Worm (Caenorhabditis elegans) whole organism, L4 larva: ENCODE measurements around the gene F59E12.8.

Experiments
- F49E8.2 ChIP-seq: sonication (generic microtip); optimal IDR thresholded peaks from 2 replicates; lab custom pipeline; 2016; ENCODE audit warnings: missing compliant biosample characterization, mild to moderate bottlenecking, missing genetic modification characterization, borderline replicate concordance
- T20F7.1 ChIP-seq: fragments of 200-800 bp; sonication (Bioruptor generic); optimal IDR thresholded peaks from 2 replicates; lab custom pipeline; 2018; ENCODE audit warnings: mild to moderate bottlenecking, missing genetic modification characterization, missing compliant biosample characterization
- Y105C5A.15 ChIP-seq: fragments of 200-800 bp; sonication (Bioruptor generic); IDR thresholded peaks from 2 replicates; pipeline ENCODE4 v1.3.6; 2022; ENCODE audit warnings: missing genetic modification characterization, missing compliant biosample characterization
- ZK546.5 ChIP-seq, 2 experiments: sonication (generic microtip); optimal IDR thresholded peaks; 2 replicates each; lab custom pipeline; 2017; ENCODE audit warnings: missing biosample characterization in 2 of 2, missing genetic modification characterization in 2 of 2
- aha-1 ChIP-seq: fragments of 150-350 bp; peaks from one replicate; lab custom pipeline; 2014; ENCODE audit warnings: missing biosample characterization, missing genetic modification characterization
- arid-1 ChIP-seq: fragments of 200-800 bp; sonication (Bioruptor generic); conservative IDR thresholded peaks from 2 replicates; pipeline ENCODE4 v1.3.6; 2022; ENCODE audit warnings: missing genetic modification reagents, missing genetic modification characterization, missing compliant biosample characterization
- ceh-20 ChIP-seq: fragments of 200-800 bp; sonication (Bioruptor generic); IDR thresholded peaks from 2 replicates; pipeline ENCODE4 v1.3.6; 2022; ENCODE audit warnings: missing genetic modification reagents, missing genetic modification characterization, missing compliant biosample characterization
- ceh-44 ChIP-seq: fragments of 200-800 bp; sonication (Bioruptor generic); IDR thresholded peaks from 2 replicates; pipeline ENCODE4 v1.3.6; 2022; ENCODE audit warnings: missing genetic modification reagents, missing genetic modification characterization, missing compliant biosample characterization
- daf-8 ChIP-seq: fragments of 200-800 bp; sonication (Bioruptor generic); IDR thresholded peaks from 2 replicates; pipeline ENCODE4 v1.3.6; 2022; ENCODE audit warnings: missing genetic modification characterization, missing compliant biosample characterization
- dmd-6 ChIP-seq: fragments of 200-800 bp; sonication (Bioruptor generic); IDR thresholded peaks from 2 replicates; pipeline ENCODE4 v1.3.6; 2022; ENCODE audit warnings: missing genetic modification reagents, missing genetic modification characterization, missing compliant biosample characterization
- dmd-9 ChIP-seq: fragments of 200-800 bp; sonication (Bioruptor generic); IDR thresholded peaks from 2 replicates; pipeline ENCODE4 v1.3.6; 2022; ENCODE audit warnings: missing genetic modification reagents, missing genetic modification characterization, missing compliant biosample characterization
- duxl-1 ChIP-seq: sonication (generic microtip); optimal IDR thresholded peaks from 2 replicates; lab custom pipeline; 2016; ENCODE audit warnings: mild to moderate bottlenecking, missing genetic modification characterization, moderate library complexity, missing compliant biosample characterization; ENCODE audit not compliant: poor library complexity
- fos-1 ChIP-seq: fragments of 150-350 bp; optimal IDR thresholded peaks from 2 replicates; lab custom pipeline; 2014; ENCODE audit warnings: missing biosample characterization, missing genetic modification characterization
- hif-1 ChIP-seq, 2 experiments: sonication (generic microtip); optimal IDR thresholded peaks; 2 replicates each; lab custom pipeline; 2016 to 2017; ENCODE audit warnings: missing compliant biosample characterization in 2 of 2, missing genetic modification characterization in 2 of 2, missing genetic modification reagents in 2 of 2, missing genotype in 2 of 2, mild to moderate bottlenecking in 1 of 2
- hlh-11 ChIP-seq: fragments of 200-800 bp; sonication (Bioruptor generic); optimal IDR thresholded peaks from 2 replicates; lab custom pipeline; 2018; ENCODE audit warnings: mild to moderate bottlenecking, missing genetic modification characterization, missing compliant biosample characterization
- hlh-30 ChIP-seq: sonication (generic microtip); optimal IDR thresholded peaks from 2 replicates; lab custom pipeline; 2017; ENCODE audit warnings: antibody characterized with exemption, mild to moderate bottlenecking, missing genetic modification characterization, missing compliant biosample characterization; ENCODE audit not compliant: insufficient read depth
- lin-13 ChIP-seq: fragments of 150-350 bp; optimal IDR thresholded peaks from 2 replicates; lab custom pipeline; 2014; ENCODE audit warnings: missing biosample characterization, missing genetic modification reagents, missing genetic modification characterization
- lin-15B ChIP-seq: fragments of 150-350 bp; sonication (generic microtip); optimal IDR thresholded peaks from 3 replicates; lab custom pipeline; 2014; ENCODE audit warnings: missing biosample characterization, missing genetic modification characterization
- lin-29 ChIP-seq: fragments of 200-800 bp; sonication (Bioruptor generic); IDR thresholded peaks from 2 replicates; pipeline ENCODE4 v1.3.6; 2022; ENCODE audit warnings: missing genetic modification reagents, missing genetic modification characterization, missing compliant biosample characterization
- lin-39 ChIP-seq: fragments of 150-350 bp; optimal IDR thresholded peaks from 2 replicates; lab custom pipeline; 2014; ENCODE audit warnings: missing biosample characterization, missing genetic modification reagents, missing genetic modification characterization
- lsy-2 ChIP-seq, 2 experiments: fragments of 150-350 bp in 1 of 2; sonication (generic microtip) in 1 of 2; optimal IDR thresholded peaks; 2 replicates each; lab custom pipeline; 2014 to 2017; ENCODE audit warnings: missing biosample characterization in 2 of 2, missing genetic modification characterization in 2 of 2
- mdt-29 ChIP-seq: fragments of 200-800 bp; sonication (Bioruptor generic); IDR thresholded peaks from 2 replicates; pipeline ENCODE4 v1.3.6; 2022; ENCODE audit warnings: missing genetic modification reagents, missing genetic modification characterization, missing compliant biosample characterization
- mxl-2 ChIP-seq: fragments of 200-800 bp; sonication (Bioruptor generic); conservative IDR thresholded peaks from 2 replicates; pipeline ENCODE4 v1.3.6; 2022; ENCODE audit warnings: missing genetic modification reagents, missing genetic modification characterization, missing compliant biosample characterization
- nhr-102 ChIP-seq: sonication (generic microtip); optimal IDR thresholded peaks from 2 replicates; lab custom pipeline; 2016; ENCODE audit warnings: mild to moderate bottlenecking, missing genetic modification characterization, moderate library complexity, missing compliant biosample characterization
- nhr-111 ChIP-seq: fragments of 200-800 bp; sonication (Bioruptor generic); optimal IDR thresholded peaks from 2 replicates; lab custom pipeline; 2018; ENCODE audit warnings: mild to moderate bottlenecking, missing genetic modification characterization, missing compliant biosample characterization
- nhr-6 ChIP-seq: fragments of 150-350 bp; optimal IDR thresholded peaks from 2 replicates; lab custom pipeline; 2014; ENCODE audit warnings: missing biosample characterization, missing genetic modification characterization
- nhr-77 ChIP-seq: fragments of 150-350 bp; optimal IDR thresholded peaks from 2 replicates; lab custom pipeline; 2014; ENCODE audit warnings: missing biosample characterization, missing genetic modification characterization
- pqm-1 ChIP-seq: sonication (generic microtip); optimal IDR thresholded peaks from 2 replicates; lab custom pipeline; 2017; ENCODE audit warnings: missing biosample characterization, missing genetic modification characterization
- rbr-2 ChIP-seq: sonication (generic microtip); optimal IDR thresholded peaks from 2 replicates; lab custom pipeline; 2016; ENCODE audit warnings: missing genotype, missing genetic modification characterization, missing compliant biosample characterization
- saeg-2 ChIP-seq: fragments of 200-800 bp; sonication (Bioruptor generic); IDR thresholded peaks from 2 replicates; pipeline ENCODE4 v1.3.6; 2022; ENCODE audit warnings: missing genetic modification reagents, missing genetic modification characterization, missing compliant biosample characterization
- set-16 ChIP-seq: fragments of 200-800 bp; sonication (Bioruptor generic); IDR thresholded peaks from 2 replicates; pipeline ENCODE4 v1.3.6; 2022; ENCODE audit warnings: missing genetic modification reagents, missing genetic modification characterization, missing compliant biosample characterization
- snpc-1.2 ChIP-seq: fragments of 200-800 bp; sonication (Bioruptor generic); IDR thresholded peaks from 2 replicates; pipeline ENCODE4 v1.3.6; 2022; ENCODE audit warnings: missing genetic modification reagents, missing genetic modification characterization, missing compliant biosample characterization
- spr-3 ChIP-seq: fragments of 200-800 bp; sonication (Bioruptor generic); optimal IDR thresholded peaks from 2 replicates; lab custom pipeline; 2018; ENCODE audit warnings: mild to moderate bottlenecking, missing genetic modification characterization, missing compliant biosample characterization
- tag-97 ChIP-seq: fragments of 200-800 bp; sonication (Bioruptor generic); IDR thresholded peaks from 2 replicates; pipeline ENCODE4 v1.3.6; 2022; ENCODE audit warnings: missing genetic modification characterization, missing compliant biosample characterization
- unc-62 ChIP-seq, 3 experiments: fragments of 150-350 bp in 1 of 3; sonication (generic microtip); optimal IDR thresholded peaks in 2 of 3; peaks in 1 of 3; 1 replicate in 1 of 3; 2 replicates in 2 of 3; lab custom pipeline; 2014 to 2017; ENCODE audit warnings: missing biosample characterization in 3 of 3, missing genetic modification characterization in 3 of 3, missing genetic modification reagents in 3 of 3, missing genotype in 1 of 3
- ztf-7 ChIP-seq: fragments of 150-350 bp; optimal IDR thresholded peaks from 2 replicates; lab custom pipeline; 2014; ENCODE audit warnings: missing biosample characterization, missing genetic modification characterization

The F59E12.8 gene

ce11 chrII:5636826-5637225 lies at the start of gene F59E12.8:
Gene F59E12.8, minus strand, starts transcription at chrII:5636926.
- TF ChIP-seq lin-13 (GFP tag; lab: Kevin White, UChicago) (no peak), dmd-9 (GFP tag; lab: Robert Waterston, UW) (no peak), unc-62 (GFP tag; optimal IDR thresholded peaks at IDR 0.05 in 1 of 2; lab: Kevin White, UChicago) (no peak), unc-62 (tag; optimal IDR thresholded peaks at IDR 0.05; lab: Kevin White, UChicago) (no peak), lsy-2 (tag; optimal IDR thresholded peaks at IDR 0.05; lab: Kevin White, UChicago) (no peak), Y105C5A.15 (no peak), fos-1 (tag; lab: Kevin White, UChicago) (no peak), lin-29 (GFP tag; lab: Robert Waterston, UW) (no peak), nhr-77 (tag; lab: Kevin White, UChicago) (no peak), snpc-1.2 (GFP tag; lab: Robert Waterston, UW) (no peak), spr-3 (GFP tag; lab: Kevin White, UChicago) (no peak), set-16 (GFP tag; lab: Robert Waterston, UW) (no peak), hlh-11 (no peak), ceh-44 (GFP tag; lab: Robert Waterston, UW) (no peak), lin-39 (tag; lab: Kevin White, UChicago) (no peak), hif-1 (tag; optimal IDR thresholded peaks at IDR 0.05; lab: Kevin White, UChicago) (no peak), nhr-102 (no peak), arid-1 (no peak), nhr-6 (tag; lab: Kevin White, UChicago) (no peak)
- TF ChIP-seq, all 104 proteins: peak for 0

DNA sequence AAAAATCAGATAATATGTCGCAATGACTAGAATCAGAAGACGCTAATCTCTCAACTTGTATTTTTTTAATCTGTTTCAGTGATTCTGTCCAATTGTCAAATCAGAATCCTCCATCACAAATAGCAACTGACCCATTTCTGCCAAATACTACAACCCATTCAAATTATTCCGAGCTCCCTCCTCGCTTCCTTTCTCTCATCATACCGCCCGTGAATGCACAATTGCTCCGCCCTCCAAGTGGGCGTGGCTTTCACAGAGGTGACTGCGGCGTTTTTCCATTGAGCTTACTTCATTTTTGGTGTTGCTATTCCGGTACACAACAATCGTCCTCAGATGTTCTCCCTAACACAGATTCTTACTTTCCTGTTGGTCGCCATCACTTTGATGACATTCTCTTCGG lies 44.0 kb upstream of the F59E12.8 start, which contains the start of gene flp-27:
Gene flp-27, plus strand, starts transcription at position 301 of the 400 bp plus-strand sequence.
- TF ChIP-seq ceh-44 (GFP tag; lab: Robert Waterston, UW) (no peak), dmd-6 (GFP tag; lab: Robert Waterston, UW) (no peak), lin-15B (tag; lab: Kevin White, UChicago) (no peak), Y105C5A.15 (no peak), pqm-1 (no peak), daf-8 (no peak), T20F7.1 (GFP tag; lab: Kevin White, UChicago) (no peak), ceh-20 (GFP tag; lab: Robert Waterston, UW) (no peak), ZK546.5 (tag; optimal IDR thresholded peaks at IDR 0.05; lab: Kevin White, UChicago) (no peak), duxl-1 (tag; lab: Kevin White, UChicago) (no peak), set-16 (GFP tag; lab: Robert Waterston, UW) (no peak), lsy-2 (tag; optimal IDR thresholded peaks at IDR 0.05; lab: Kevin White, UChicago) (no peak), hlh-11 (no peak), ztf-7 (no peak), nhr-111 (GFP tag; lab: Kevin White, UChicago) (no peak)
- TF ChIP-seq, all 104 proteins: peak for 0

- no peak for TF ChIP-seq set-16 (GFP tag; lab: Robert Waterston, UW)
- TF ChIP-seq arid-1 = no peak
- no peak for TF ChIP-seq nhr-111 (GFP tag; lab: Kevin White, UChicago)
- no peak for TF ChIP-seq mdt-29 (GFP tag; lab: Robert Waterston, UW)
- TF ChIP-seq daf-8 = no peak
- no peak for TF ChIP-seq T20F7.1 (GFP tag; lab: Kevin White, UChicago)
- TF ChIP-seq F49E8.2 = no peak
- TF ChIP-seq tag-97 (GFP tag; lab: Robert Waterston, UW) = no peak
- TF ChIP-seq rbr-2 (tag; lab: Kevin White, UChicago) = no peak
- TF ChIP-seq nhr-77 (tag; lab: Kevin White, UChicago) = no peak
- no peak for TF ChIP-seq saeg-2 (GFP tag; lab: Robert Waterston, UW)
- TF ChIP-seq mxl-2 = no peak
These were observed 32.9 kb upstream of the F59E12.8 start, which contains the start of gene C25H3.17 for ce11 chrII:5669580-5669979. Gene C25H3.17, minus strand, starts transcription at chrII:5669680.

ce11 chrII:5668830-5669229 lies 32.1 kb upstream of the F59E12.8 start, which contains the start of gene C25H3.7:
Gene C25H3.7, minus strand, starts transcription at chrII:5668930.
- TF ChIP-seq hlh-30 (tag; lab: Kevin White, UChicago) = no peak
- TF ChIP-seq aha-1 = peak; percentile 50
